Worm (Caenorhabditis elegans): ENCODE data around the gene F49C12.2.
"Not testable (repeated sequence)": the region's sequence is repeated elsewhere in the genome, so short reads cannot be mapped to it uniquely, and the experiment has no call there.

The F49C12.2 gene

DNA sequence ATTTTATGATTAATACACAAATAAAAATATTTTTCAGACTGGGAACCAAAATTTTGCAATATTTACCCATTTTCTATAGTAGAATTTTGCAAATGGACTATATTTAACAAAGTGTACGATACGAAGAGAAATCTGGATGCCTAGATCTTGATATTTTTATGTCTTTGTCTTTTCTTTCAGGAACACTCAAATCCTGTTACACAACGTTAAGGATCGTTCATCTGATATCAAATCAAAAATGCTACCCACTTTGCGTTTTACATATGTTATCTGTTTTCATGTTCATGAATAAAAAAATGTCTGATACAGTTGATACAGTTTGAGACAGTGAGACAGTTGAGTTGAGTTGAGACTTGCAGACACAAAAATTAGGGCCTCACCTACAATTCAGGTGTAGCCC lies 2.8 kb downstream of the F49C12.2 start, which contains the start of gene F49C12.1:
TSS of gene F49C12.1 (minus strand) at position 70 of the 400 bp plus-strand sequence.
- no peak for TF ChIP-seq B0310.2 (tag; optimal IDR thresholded peaks at IDR 0.05)
- no peak for TF ChIP-seq F13C5.2 (tag; optimal IDR thresholded peaks at IDR 0.05)
- TF ChIP-seq tbx-11 (GFP tag; IDR thresholded peaks at IDR 0.05): no peak
- TF ChIP-seq hmg-4 (GFP tag; optimal IDR thresholded peaks at IDR 0.05): no peak
- TF ChIP-seq sea-1 (GFP tag; conservative IDR thresholded peaks at IDR 0.05): no peak
- no peak for TF ChIP-seq flt-1 (GFP tag; IDR thresholded peaks at IDR 0.05)
- TF ChIP-seq ets-7 (tag; optimal IDR thresholded peaks at IDR 0.05): no peak
- TF ChIP-seq ceh-13 (GFP tag; optimal IDR thresholded peaks at IDR 0.05): no peak
- TF ChIP-seq hmbx-1 (tag; optimal IDR thresholded peaks at IDR 0.05): no peak
- no peak for TF ChIP-seq tbx-37 (GFP tag; conservative IDR thresholded peaks at IDR 0.05)
- no peak for TF ChIP-seq ama-1 (optimal IDR thresholded peaks at IDR 0.05)
- TF ChIP-seq scrt-1 (GFP tag; IDR thresholded peaks at IDR 0.05): no peak
- no peak for TF ChIP-seq pes-1 (GFP tag; IDR thresholded peaks at IDR 0.05)
- no peak for TF ChIP-seq hnd-1 (tag; optimal IDR thresholded peaks at IDR 0.05)
- no peak for TF ChIP-seq ceh-36 (tag; optimal IDR thresholded peaks at IDR 0.05)
- TF ChIP-seq tra-4 (tag; optimal IDR thresholded peaks at IDR 0.05): no peak
- no peak for TF ChIP-seq aly-1 (tag; optimal IDR thresholded peaks at IDR 0.05)

DNA sequence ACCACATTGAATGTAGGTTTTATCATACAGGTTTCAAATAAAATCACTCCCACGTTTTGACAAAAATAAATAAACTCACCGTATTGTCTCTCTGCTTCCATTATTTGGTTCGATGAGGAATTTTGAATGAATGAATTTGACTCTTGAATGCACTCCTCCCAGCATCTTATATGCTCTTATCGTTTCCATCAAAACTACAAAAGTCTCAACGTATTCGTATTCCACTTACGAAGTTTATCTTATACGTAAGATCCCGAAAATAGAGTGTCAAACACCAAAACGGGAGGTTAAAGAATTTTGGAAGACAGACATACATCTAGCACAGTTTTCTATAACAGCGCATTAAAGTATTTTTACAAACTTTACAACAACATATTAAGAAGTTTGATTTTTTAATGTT lies 5.2 kb downstream of the F49C12.2 start, which contains the start of gene nhr-264:
TSS of gene nhr-264 (minus strand) at position 101 of the 400 bp plus-strand sequence.
- TF ChIP-seq tbx-37 (GFP tag; conservative IDR thresholded peaks at IDR 0.05); hmg-4 (GFP tag; optimal IDR thresholded peaks at IDR 0.05); tra-4 (tag; optimal IDR thresholded peaks at IDR 0.05): not testable (repeated sequence)

DNA sequence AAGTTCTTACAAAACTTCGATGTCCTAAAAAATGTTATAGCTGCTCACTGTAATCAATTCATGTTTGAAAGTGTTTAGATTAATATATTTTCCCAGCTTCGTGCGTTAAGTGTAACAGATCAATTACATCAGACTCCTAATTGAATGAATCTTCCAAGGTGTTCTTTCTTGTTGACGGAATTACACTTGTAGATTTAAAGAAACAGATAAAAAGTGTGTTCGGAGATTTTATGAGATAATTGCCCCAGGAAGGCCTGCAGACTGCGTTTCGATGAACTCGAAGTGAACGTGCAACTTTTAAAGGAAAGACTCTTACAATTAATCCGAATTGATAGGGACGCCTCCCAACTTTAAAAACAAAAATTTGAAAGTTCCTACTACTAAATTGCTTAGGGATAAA lies 9.4 kb downstream of the F49C12.2 start:
- TF ChIP-seq hmg-4 (GFP tag; optimal IDR thresholded peaks at IDR 0.05): no peak
- TF ChIP-seq ceh-36 (tag; optimal IDR thresholded peaks at IDR 0.05): no peak

DNA sequence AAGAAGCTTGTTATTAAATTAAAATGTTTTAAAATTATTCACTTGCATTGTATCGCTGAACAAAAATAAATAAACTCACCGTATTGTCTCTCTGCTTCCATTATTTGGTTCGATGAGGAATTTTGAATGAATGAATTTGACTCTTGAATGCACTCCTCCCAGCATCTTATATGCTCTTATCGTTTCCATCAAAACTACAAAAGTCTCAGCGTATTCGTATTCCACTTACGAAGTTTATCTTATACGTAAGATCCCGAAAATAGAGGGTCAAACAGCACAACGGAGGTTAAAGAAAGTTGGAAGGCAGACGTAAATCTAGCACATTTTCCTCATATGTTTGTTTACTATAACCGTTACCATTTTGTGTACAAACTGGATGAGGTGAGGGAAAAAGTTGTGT lies 12.7 kb downstream of the F49C12.2 start, which contains the start of gene nhr-267:
TSS of gene nhr-267 (minus strand) at position 101 of the 400 bp plus-strand sequence.
- not testable (repeated sequence) for TF ChIP-seq sea-1 (GFP tag; conservative IDR thresholded peaks at IDR 0.05); ama-1 (optimal IDR thresholded peaks at IDR 0.05); hnd-1 (tag; optimal IDR thresholded peaks at IDR 0.05)

DNA sequence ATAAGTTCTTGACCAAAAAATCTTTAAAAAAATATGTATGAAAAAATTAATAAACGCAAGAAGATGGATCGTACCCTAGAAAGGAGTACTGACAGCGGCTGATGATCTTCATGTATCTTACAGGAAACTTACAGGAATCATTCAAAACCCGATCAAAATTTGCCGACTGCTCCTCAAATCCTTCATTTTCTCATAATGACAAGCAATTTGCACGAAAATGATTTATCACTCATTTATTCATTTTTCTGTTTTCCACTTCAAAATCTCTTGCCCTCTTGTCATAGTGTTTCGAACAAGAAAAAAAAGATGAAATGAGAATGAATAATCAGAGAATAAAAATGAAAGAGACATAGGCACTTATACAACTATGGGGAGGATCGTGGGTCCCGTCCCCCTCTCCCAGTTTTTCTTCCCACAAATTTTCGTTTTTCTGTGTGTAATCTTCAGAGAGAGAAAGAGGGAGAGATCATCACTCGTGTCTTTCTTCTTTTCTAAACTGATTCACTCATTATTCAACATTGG lies 25.0 kb downstream of the F49C12.2 start, which contains the start of gene nmy-3:
TSS of gene nmy-3 (plus strand) at position 472 of the 522 bp plus-strand sequence.
- no peak for TF ChIP-seq ets-7 (tag; optimal IDR thresholded peaks at IDR 0.05)
- TF ChIP-seq F13C5.2 (tag; optimal IDR thresholded peaks at IDR 0.05): no peak
- TF ChIP-seq sea-1 (GFP tag; conservative IDR thresholded peaks at IDR 0.05): no peak
- no peak for TF ChIP-seq ceh-36 (tag; optimal IDR thresholded peaks at IDR 0.05)
- no peak for TF ChIP-seq tbx-37 (GFP tag; conservative IDR thresholded peaks at IDR 0.05)
- no peak for TF ChIP-seq tra-4 (tag; optimal IDR thresholded peaks at IDR 0.05)
- no peak for TF ChIP-seq B0310.2 (tag; optimal IDR thresholded peaks at IDR 0.05)
- TF ChIP-seq ama-1 (optimal IDR thresholded peaks at IDR 0.05): no peak
- no peak for TF ChIP-seq pes-1 (GFP tag; IDR thresholded peaks at IDR 0.05)
- no peak for TF ChIP-seq flt-1 (GFP tag; IDR thresholded peaks at IDR 0.05)
- no peak for TF ChIP-seq hnd-1 (tag; optimal IDR thresholded peaks at IDR 0.05)
- no peak for TF ChIP-seq hmbx-1 (tag; optimal IDR thresholded peaks at IDR 0.05)
- no peak for TF ChIP-seq ceh-13 (GFP tag; optimal IDR thresholded peaks at IDR 0.05)
- TF ChIP-seq hmg-4 (GFP tag; optimal IDR thresholded peaks at IDR 0.05): no peak
- no peak for TF ChIP-seq aly-1 (tag; optimal IDR thresholded peaks at IDR 0.05)
- TF ChIP-seq tbx-11 (GFP tag; IDR thresholded peaks at IDR 0.05): no peak
- TF ChIP-seq scrt-1 (GFP tag; IDR thresholded peaks at IDR 0.05): no peak

DNA sequence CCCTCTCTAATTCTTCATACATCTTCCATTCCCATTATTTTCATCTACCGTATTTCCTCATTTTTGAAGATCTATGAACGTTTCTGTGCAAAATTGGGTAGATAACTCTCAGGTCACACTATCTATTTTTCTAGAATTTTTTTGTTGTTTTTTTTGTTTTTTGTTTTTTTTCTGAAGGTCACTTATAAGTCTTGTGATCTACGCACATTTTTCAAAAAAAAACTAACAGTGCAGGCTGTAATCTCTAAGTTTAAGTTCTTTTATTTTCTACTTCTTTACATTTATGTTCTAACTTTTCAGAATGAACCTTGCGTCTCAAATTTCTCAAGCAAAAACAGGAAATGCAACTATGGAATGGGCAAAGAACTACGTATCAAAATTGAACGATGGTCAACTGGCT lies 29.2 kb downstream of the F49C12.2 start, which contains the start of gene flh-3:
TSS of gene flh-3 (plus strand) at position 301 of the 400 bp plus-strand sequence.
- TF ChIP-seq hnd-1 (tag; optimal IDR thresholded peaks at IDR 0.05): no peak

DNA sequence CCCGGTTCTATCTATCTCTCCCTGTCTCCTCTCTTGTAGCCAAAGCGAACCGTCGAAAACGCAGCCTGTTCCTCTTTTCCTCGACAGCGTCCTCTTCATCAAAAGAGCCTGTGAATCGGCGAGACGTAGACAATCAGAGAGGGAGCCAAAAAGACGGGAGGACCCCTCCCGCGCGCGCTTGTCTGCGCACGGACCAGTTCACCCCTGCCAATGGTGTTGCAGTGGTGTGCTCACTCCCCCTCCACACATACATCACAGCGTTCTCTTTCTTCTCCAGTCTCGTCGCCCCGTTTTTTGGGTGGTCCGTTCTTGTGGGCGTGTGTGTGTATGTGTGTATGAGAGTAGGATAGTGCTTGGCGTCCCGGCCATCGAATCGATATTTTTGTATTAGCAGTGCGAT lies 30.1 kb downstream of the F49C12.2 start:
- TF ChIP-seq aly-1 (tag; optimal IDR thresholded peaks at IDR 0.05): peak; percentile 77
- no peak for TF ChIP-seq F13C5.2 (tag; optimal IDR thresholded peaks at IDR 0.05)
- peak; percentile 67; the same call in 1 of the 2 replicates for TF ChIP-seq scrt-1 (GFP tag; IDR thresholded peaks at IDR 0.05)
- TF ChIP-seq flt-1 (GFP tag; IDR thresholded peaks at IDR 0.05): peak; percentile 58
- TF ChIP-seq ceh-36 (tag; optimal IDR thresholded peaks at IDR 0.05): no peak

DNA sequence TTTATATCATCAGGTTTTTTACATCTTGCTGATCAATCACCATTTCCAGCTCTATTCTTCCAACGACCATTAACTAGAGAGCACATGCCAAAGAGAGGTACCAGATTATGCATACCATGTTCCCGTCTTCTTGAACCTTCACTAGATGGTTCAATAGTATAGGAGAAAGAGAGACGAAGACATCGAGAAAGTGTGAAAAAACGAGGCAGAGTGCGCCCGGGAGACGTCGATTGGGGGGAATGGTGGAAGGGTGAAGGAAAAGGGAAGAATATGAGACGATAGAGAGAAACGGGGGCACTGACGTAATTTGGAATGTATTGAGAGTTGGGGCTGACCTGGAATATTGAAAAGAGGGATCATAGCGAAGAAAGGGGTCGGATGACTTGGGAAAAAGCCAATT lies 31.5 kb downstream of the F49C12.2 start:
- no peak for TF ChIP-seq sea-1 (GFP tag; conservative IDR thresholded peaks at IDR 0.05)
- TF ChIP-seq tbx-11 (GFP tag; IDR thresholded peaks at IDR 0.05): no peak
- no peak for TF ChIP-seq flt-1 (GFP tag; IDR thresholded peaks at IDR 0.05)
- no peak for TF ChIP-seq B0310.2 (tag; optimal IDR thresholded peaks at IDR 0.05)
- 0 out of 2 replicates have a peak, but pooled peaks have one; percentile 13 for TF ChIP-seq pes-1 (GFP tag; IDR thresholded peaks at IDR 0.05)
- peak; percentile 72 for TF ChIP-seq hmg-4 (GFP tag; optimal IDR thresholded peaks at IDR 0.05)
- no peak for TF ChIP-seq F13C5.2 (tag; optimal IDR thresholded peaks at IDR 0.05)

DNA sequence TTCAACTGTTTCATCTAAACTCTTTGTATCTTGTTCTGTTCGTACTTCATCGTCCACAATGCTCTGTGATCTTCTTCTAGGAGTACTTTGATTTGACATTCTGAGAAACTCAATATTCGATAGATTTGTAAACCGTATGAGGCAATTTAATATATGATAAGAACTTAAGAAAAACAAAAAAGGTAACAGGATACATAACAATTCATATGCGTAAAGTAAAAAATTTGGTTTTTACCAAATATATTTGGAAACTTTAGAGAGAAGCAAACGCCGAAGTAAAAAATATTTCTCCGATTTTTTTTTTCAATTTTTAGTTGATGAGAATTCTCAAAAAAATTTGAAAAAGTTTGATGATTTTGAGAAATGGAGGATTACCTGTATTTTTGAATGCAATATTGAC lies 32.6 kb downstream of the F49C12.2 start, which contains the start of gene Y11D7A.19:
TSS of gene Y11D7A.19 (minus strand) at position 101 of the 400 bp plus-strand sequence.
- no peak for TF ChIP-seq hmbx-1 (tag; optimal IDR thresholded peaks at IDR 0.05)
- TF ChIP-seq hnd-1 (tag; optimal IDR thresholded peaks at IDR 0.05): no peak
- TF ChIP-seq hmg-4 (GFP tag; optimal IDR thresholded peaks at IDR 0.05): no peak
- TF ChIP-seq tra-4 (tag; optimal IDR thresholded peaks at IDR 0.05): no peak
- no peak for TF ChIP-seq tbx-37 (GFP tag; conservative IDR thresholded peaks at IDR 0.05)
- TF ChIP-seq ets-7 (tag; optimal IDR thresholded peaks at IDR 0.05): no peak
